Worm (Caenorhabditis elegans) whole organism, mixed stage, embryonic: ENCODE data around the gene cyp-33C11.

Experiments
- elt-3 ChIP-seq: fragments of 150-350 bp; optimal IDR thresholded peaks from 2 replicates; lab custom pipeline; 2014; ENCODE audit warnings: missing biosample characterization, missing genetic modification characterization
- lsy-2 ChIP-seq: fragments of 150-350 bp; optimal IDR thresholded peaks from 2 replicates; lab custom pipeline; 2014; ENCODE audit warnings: missing biosample characterization, missing genetic modification characterization
- mls-2 ChIP-seq: sonication (generic microtip); optimal IDR thresholded peaks from 2 replicates; lab custom pipeline; 2016; ENCODE audit warnings: mild to moderate bottlenecking, missing genetic modification characterization, moderate library complexity, missing compliant biosample characterization
- nhr-12 ChIP-seq: fragments of 150-350 bp; optimal IDR thresholded peaks from 2 replicates; lab custom pipeline; 2014; ENCODE audit warnings: missing biosample characterization, missing genetic modification characterization
- nhr-28 ChIP-seq: fragments of 150-350 bp; optimal IDR thresholded peaks from 2 replicates; lab custom pipeline; 2014; ENCODE audit warnings: missing biosample characterization, missing genetic modification characterization
- snpc-4 ChIP-seq: fragments of 150-350 bp; optimal IDR thresholded peaks from 2 replicates; lab custom pipeline; 2014; ENCODE audit warnings: missing biosample characterization, missing genetic modification characterization
- unc-62 ChIP-seq: fragments of 150-350 bp; optimal IDR thresholded peaks from 2 replicates; lab custom pipeline; 2014; ENCODE audit warnings: missing biosample characterization, missing genetic modification reagents, missing genetic modification characterization

DNA sequence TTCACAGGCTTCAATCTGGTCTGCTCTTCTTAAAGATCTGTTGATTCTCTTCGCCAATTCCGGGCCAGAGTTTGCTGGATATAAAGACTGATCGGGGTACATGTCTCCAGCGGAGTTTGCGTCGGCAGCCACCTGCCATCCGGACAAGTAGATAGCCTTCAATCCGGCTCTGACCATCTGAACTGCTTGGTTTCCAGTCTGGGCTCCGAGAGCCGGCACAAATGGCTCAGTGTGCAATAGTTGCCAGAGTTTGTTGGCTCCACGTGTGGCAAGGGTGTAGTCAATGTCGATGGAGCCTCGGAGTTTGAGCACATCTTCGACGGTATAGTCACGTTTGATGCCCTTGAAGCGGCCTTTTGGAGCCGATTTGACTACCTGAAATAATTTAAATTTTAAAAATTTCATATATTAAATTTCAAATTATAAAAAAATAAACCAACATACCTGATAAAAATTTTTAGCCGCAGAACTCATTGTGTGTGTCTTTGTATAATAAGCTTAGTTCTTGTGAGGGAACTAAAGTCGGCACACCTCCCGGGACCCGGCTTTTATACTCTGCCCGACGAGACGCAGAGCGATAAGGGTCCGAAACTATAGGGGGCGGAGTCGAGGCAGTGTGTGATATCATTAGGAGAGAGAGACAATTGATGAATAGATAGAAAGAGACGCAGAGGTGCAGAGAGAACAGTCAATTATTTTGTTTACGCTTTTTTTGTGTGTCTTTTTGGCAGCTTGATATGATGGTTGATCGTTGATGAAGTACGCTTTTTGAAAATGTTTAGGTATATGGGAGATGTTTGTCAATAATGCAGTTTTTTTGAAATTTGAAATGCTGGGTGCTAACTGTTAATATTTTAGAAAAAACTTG lies 14.9 kb upstream of the cyp-33C11 start, which contains the start of the genes icl-1 and srh-2:
- TF ChIP-seq mls-2 (tag; lab: Kevin White, UChicago) (no peak), elt-3 (tag; lab: Kevin White, UChicago) (no peak), unc-62 (peak; percentile 66), nhr-12 (tag; lab: Kevin White, UChicago) (no peak), snpc-4 (no peak), nhr-28 (tag; lab: Kevin White, UChicago) (no peak), lsy-2 (no peak)
